Fruit fly (Drosophila melanogaster) whole organism: ENCODE data around the gene CG34155.

Source experiments
- CG8478 ChIP-seq: fragments of >200 bp; optimal IDR thresholded peaks from 2 replicates; lab custom pipeline; 2018; ENCODE audit warnings: inconsistent platforms
- pan ChIP-seq: fragments of >200 bp; optimal IDR thresholded peaks from 2 replicates; lab custom pipeline; 2017
- psq ChIP-seq: fragments of >200 bp; optimal IDR thresholded peaks from 2 replicates; lab custom pipeline; 2017

DNA sequence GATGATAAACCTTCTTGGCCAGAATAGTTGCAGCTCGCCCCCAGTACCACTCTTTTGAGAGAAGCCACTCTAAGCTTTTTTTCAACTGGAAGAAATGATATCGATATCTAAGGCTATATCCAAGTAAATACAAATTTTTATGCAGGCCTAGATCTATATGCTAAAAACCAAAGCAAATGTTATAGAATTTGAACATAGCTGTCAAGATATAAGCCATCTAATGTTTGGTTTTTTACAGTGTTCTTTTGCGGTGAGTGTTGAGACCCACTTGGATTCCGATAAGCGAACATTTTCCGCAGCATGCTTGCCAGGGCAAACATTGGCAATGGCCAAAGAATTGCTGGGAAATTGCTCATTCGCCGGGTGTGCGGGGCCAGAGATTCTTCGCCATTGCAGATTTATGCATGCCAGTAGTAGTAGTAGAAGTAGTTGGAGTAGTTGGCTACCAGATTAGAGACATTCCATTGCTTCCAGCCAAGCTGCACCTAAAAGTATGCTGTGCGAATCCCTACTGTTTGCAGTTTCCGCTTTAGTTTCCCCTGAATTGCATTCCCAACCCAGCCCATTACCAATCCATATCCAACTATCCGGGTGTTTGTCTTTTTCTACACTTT, 31.2 kb downstream of the CG34155 start:
- TF ChIP-seq psq (lab: Kevin White, UChicago) = no peak
- TF ChIP-seq CG8478 (lab: Kevin White, UChicago) = no peak
- TF ChIP-seq pan (lab: Kevin White, UChicago) = no peak
